Fruit fly (Drosophila melanogaster): ENCODE results near the gene tral.

The tral gene

dm6 chr3L:12506963-12507552 is 7.8 kb upstream of the tral start:
- no peak for TF ChIP-seq Vsx2 (GFP tag; optimal IDR thresholded peaks at IDR 0.05; ENCODE audit: partially characterized antibody)
- peak; percentile 75 for TF ChIP-seq h (GFP tag; optimal IDR thresholded peaks at IDR 0.05)

- TF ChIP-seq rgr (GFP tag; optimal IDR thresholded peaks at IDR 0.05) (no peak), Mio (GFP tag; optimal IDR thresholded peaks at IDR 0.05) (no peak), brk (GFP tag; optimal IDR thresholded peaks at IDR 0.05) (no peak), HLH106 (tag; optimal IDR thresholded peaks at IDR 0.05) (no peak), GATAd (GFP tag; optimal IDR thresholded peaks at IDR 0.05) (no peak), Hnf4 (GFP tag; optimal IDR thresholded peaks at IDR 0.05) (no peak), OdsH (GFP tag; optimal IDR thresholded peaks at IDR 0.05) (no peak), br (GFP tag; optimal IDR thresholded peaks at IDR 0.05) (no peak), h (GFP tag; optimal IDR thresholded peaks at IDR 0.05) (no peak), ey (GFP tag; optimal IDR thresholded peaks at IDR 0.05) (no peak), Hr83 (GFP tag; optimal IDR thresholded peaks at IDR 0.05; ENCODE audit: poor library complexity, severe bottlenecking) (no peak), CG9705 (GFP tag; optimal IDR thresholded peaks at IDR 0.05) (no peak), Hr78 (GFP tag; optimal IDR thresholded peaks at IDR 0.05) (no peak), Rel (GFP tag; optimal IDR thresholded peaks at IDR 0.05) (no peak), Rel (tag; optimal IDR thresholded peaks at IDR 0.05) (no peak), dsf (GFP tag; optimal IDR thresholded peaks at IDR 0.05; ENCODE audit: borderline replicate concordance) (no peak), tai (GFP tag; optimal IDR thresholded peaks at IDR 0.05) (no peak), CrebA (GFP tag; optimal IDR thresholded peaks at IDR 0.05; ENCODE audit: borderline replicate concordance) (no peak)
Observed at dm6 chr3L:12507571-12507970, 7.3 kb upstream of the tral start, which contains the start of gene CG10654. CG10654 (minus strand) TSS chr3L:12507840.

dm6 chr3L:12515691-12516455 is 1.0 kb downstream of the tral start:
- TF ChIP-seq fru (GFP tag; optimal IDR thresholded peaks at IDR 0.05) (peak; percentile 96), ey (GFP tag; optimal IDR thresholded peaks at IDR 0.05) (no peak), Dif (GFP tag; optimal IDR thresholded peaks at IDR 0.05; ENCODE audit: partially characterized antibody) (peak; percentile 30), Mio (GFP tag; optimal IDR thresholded peaks at IDR 0.05) (no peak), jim (GFP tag; optimal IDR thresholded peaks at IDR 0.05) (no peak), OdsH (GFP tag; optimal IDR thresholded peaks at IDR 0.05) (peak; percentile 24), Sp1 (GFP tag; optimal IDR thresholded peaks at IDR 0.05) (peak; percentile 32), dl (GFP tag; optimal IDR thresholded peaks at IDR 0.05; ENCODE audit: insufficient read depth in 1 of 2, partially characterized antibody in 2 of 2) (peak in 1 of 2 experiments; percentile 1), psq (GFP tag; optimal IDR thresholded peaks at IDR 0.05) (peak; percentile 3)

dm6 chr3L:12517443-12518209 is 2.8 kb downstream of the tral start:
- TF ChIP-seq CG9705 (GFP tag; optimal IDR thresholded peaks at IDR 0.05) (no peak), CrebA (GFP tag; optimal IDR thresholded peaks at IDR 0.05; ENCODE audit: borderline replicate concordance) (no peak), tai (GFP tag; optimal IDR thresholded peaks at IDR 0.05) (no peak), Dif (GFP tag; optimal IDR thresholded peaks at IDR 0.05; ENCODE audit: partially characterized antibody) (no peak), Dfd (GFP tag; optimal IDR thresholded peaks at IDR 0.05) (peak; percentile 92), dmrt93B (GFP tag; optimal IDR thresholded peaks at IDR 0.05) (no peak), Rel (GFP tag; optimal IDR thresholded peaks at IDR 0.05) (no peak), Rel (tag; optimal IDR thresholded peaks at IDR 0.05) (no peak)

dm6 chr3L:12519315-12519714 is 4.5 kb downstream of the tral start:
- TF ChIP-seq Jra (GFP tag; optimal IDR thresholded peaks at IDR 0.05) (no peak), Dif (GFP tag; optimal IDR thresholded peaks at IDR 0.05; ENCODE audit: partially characterized antibody) (peak; percentile 8), h (GFP tag; optimal IDR thresholded peaks at IDR 0.05) (peak; percentile 25), Rel (GFP tag; optimal IDR thresholded peaks at IDR 0.05) (no peak), Rel (tag; optimal IDR thresholded peaks at IDR 0.05) (peak; percentile 38)
